Fruit fly (Drosophila melanogaster): Measurements from ENCODE around the gene CG3176.

Gene CG3176

dm6 chrX:529724-530603 is 48.3 kb downstream of the CG3176 start, which contains the start of the genes CG4293 and Appl (continued):
- TF ChIP-seq CG1603 (tag; optimal IDR thresholded peaks at IDR 0.05) (peak; percentile 69), CG12659 (GFP tag; optimal IDR thresholded peaks at IDR 0.05) (peak; percentile 22), Dip2 (GFP tag; IDR thresholded peaks at IDR 0.05) (0 out of 2 replicates have a peak, but pooled peaks have one; percentile 37), amos (GFP tag; IDR thresholded peaks at IDR 0.05; ENCODE audit: partially characterized antibody) (peak; percentile 63), crc (GFP tag; optimal IDR thresholded peaks at IDR 0.05) (no peak), CG4617 (GFP tag; optimal IDR thresholded peaks at IDR 0.05; ENCODE audit: borderline replicate concordance) (no peak), Nf-YC (tag; optimal IDR thresholded peaks at IDR 0.05) (no peak), repo (GFP tag; optimal IDR thresholded peaks at IDR 0.05) (no peak), Usf (GFP tag; optimal IDR thresholded peaks at IDR 0.05) (no peak), Deaf1 (tag; optimal IDR thresholded peaks at IDR 0.05) (peak; percentile 64), Bteb2 (GFP tag; optimal IDR thresholded peaks at IDR 0.05) (no peak), Sry-β (GFP tag; optimal IDR thresholded peaks at IDR 0.05) (no peak), cg (GFP tag; optimal IDR thresholded peaks at IDR 0.05) (no peak), stwl (tag; optimal IDR thresholded peaks at IDR 0.05) (peak; percentile 17), wdn (GFP tag; IDR thresholded peaks at IDR 0.05) (no peak), CG11560 (tag; IDR thresholded peaks at IDR 0.05) (no peak), Kr (GFP tag; optimal IDR thresholded peaks at IDR 0.05) (no peak), tio (GFP tag; optimal IDR thresholded peaks at IDR 0.05) (no peak), CG10431 (GFP tag; optimal IDR thresholded peaks at IDR 0.05) (no peak), trh (GFP tag; optimal IDR thresholded peaks at IDR 0.05) (no peak), kay (GFP tag; optimal IDR thresholded peaks at IDR 0.05) (no peak), CG10565 (GFP tag; optimal IDR thresholded peaks at IDR 0.05) (no peak), Hr78 (GFP tag; optimal IDR thresholded peaks at IDR 0.05) (no peak), CG8089 (GFP tag; optimal IDR thresholded peaks at IDR 0.05) (no peak), Fer3 (tag; optimal IDR thresholded peaks at IDR 0.05) (no peak), ro (GFP tag; IDR thresholded peaks at IDR 0.05) (no peak), CG8765 (GFP tag; IDR thresholded peaks at IDR 0.05) (no peak), peb (GFP tag; IDR thresholded peaks at IDR 0.05) (no peak), YL-1 (GFP tag; optimal IDR thresholded peaks at IDR 0.05) (no peak), twi (tag; optimal IDR thresholded peaks at IDR 0.05) (no peak), sens-2 (GFP tag; IDR thresholded peaks at IDR 0.05) (no peak), CG11504 (tag; optimal IDR thresholded peaks at IDR 0.05) (peak; percentile 11), CG6689 (GFP tag; IDR thresholded peaks at IDR 0.05) (no peak), hb (GFP tag; IDR thresholded peaks at IDR 0.05; ENCODE audit: partially characterized antibody) (no peak), CG10267 (tag; optimal IDR thresholded peaks at IDR 0.05) (peak; percentile 51), croc (GFP tag; conservative IDR thresholded peaks at IDR 0.05) (no peak), dan (GFP tag; IDR thresholded peaks at IDR 0.05) (no peak), ara (GFP tag; IDR thresholded peaks at IDR 0.05) (no peak), unc-4 (GFP tag; IDR thresholded peaks at IDR 0.05; ENCODE audit: partially characterized antibody) (0 out of 2 replicates have a peak, but pooled peaks have one; percentile 21), Xbp1 (GFP tag; optimal IDR thresholded peaks at IDR 0.05) (peak; percentile 29), CG4360 (GFP tag; IDR thresholded peaks at IDR 0.05) (no peak), Ptx1 (GFP tag; IDR thresholded peaks at IDR 0.05) (no peak), mirr (GFP tag; optimal IDR thresholded peaks at IDR 0.05) (no peak), slou (GFP tag; optimal IDR thresholded peaks at IDR 0.05) (no peak), CG42726 (GFP tag; IDR thresholded peaks at IDR 0.05; ENCODE audit: partially characterized antibody) (peak; percentile 46; the same call in 1 of the 2 replicates), bab2 (GFP tag; optimal IDR thresholded peaks at IDR 0.05) (no peak), CG14014 (GFP tag; IDR thresholded peaks at IDR 0.05) (no peak), CG18619 (GFP tag; optimal IDR thresholded peaks at IDR 0.05) (no peak), CG10543 (GFP tag; optimal IDR thresholded peaks at IDR 0.05) (no peak)

Measured in whole organism, embryonic.